Worm (Caenorhabditis elegans): Measurements from ENCODE around the gene mans-3.

The mans-3 gene

ce11 chrX:5140177-5140576, 25.0 kb upstream of the mans-3 start:
- peak; percentile 42 for TF ChIP-seq che-1 (tag; optimal IDR thresholded peaks at IDR 0.05)
- TF ChIP-seq nfya-1 (tag; optimal IDR thresholded peaks at IDR 0.05), result peak; percentile 16
- no peak for TF ChIP-seq odd-2 (tag; optimal IDR thresholded peaks at IDR 0.05)
- peak; percentile 64 for TF ChIP-seq ceh-19 (GFP tag; optimal IDR thresholded peaks at IDR 0.05)
- no peak for TF ChIP-seq tbx-2 (tag; optimal IDR thresholded peaks at IDR 0.05)
- TF ChIP-seq ceh-18 (tag; optimal IDR thresholded peaks at IDR 0.05), result no peak
- TF ChIP-seq pat-9 (tag; optimal IDR thresholded peaks at IDR 0.05), result peak; percentile 43
- TF ChIP-seq ceh-24 (tag; optimal IDR thresholded peaks at IDR 0.05), result no peak
- no peak for TF ChIP-seq sox-2 (GFP tag; IDR thresholded peaks at IDR 0.05)
- no peak for TF ChIP-seq ceh-31 (tag; optimal IDR thresholded peaks at IDR 0.05)
- TF ChIP-seq ceh-48 (tag; optimal IDR thresholded peaks at IDR 0.05), result peak; percentile 48
- peak; percentile 5 for TF ChIP-seq unc-42 (tag; optimal IDR thresholded peaks at IDR 0.05)
- TF ChIP-seq pax-1 (tag; optimal IDR thresholded peaks at IDR 0.05), result no peak
- no peak for TF ChIP-seq elt-4 (tag; optimal IDR thresholded peaks at IDR 0.05)
- peak; percentile 35 for TF ChIP-seq T23F11.4 (GFP tag; optimal IDR thresholded peaks at IDR 0.05)
- TF ChIP-seq pha-2 (tag; optimal IDR thresholded peaks at IDR 0.05), result peak; percentile 71

- TF ChIP-seq rnt-1 (tag; optimal IDR thresholded peaks at IDR 0.05), result no peak
- TF ChIP-seq ceh-9 (tag; optimal IDR thresholded peaks at IDR 0.05), result no peak
- TF ChIP-seq hlh-6 (tag; optimal IDR thresholded peaks at IDR 0.05), result no peak
- no peak for TF ChIP-seq elt-2 (tag; optimal IDR thresholded peaks at IDR 0.05)
- no peak for TF ChIP-seq ztf-16 (tag; optimal IDR thresholded peaks at IDR 0.05)
- no peak for TF ChIP-seq ceh-30 (tag; optimal IDR thresholded peaks at IDR 0.05)
- no peak for TF ChIP-seq ama-1 (optimal IDR thresholded peaks at IDR 0.05)
- TF ChIP-seq dmd-4 (tag; optimal IDR thresholded peaks at IDR 0.05; ENCODE audit: borderline replicate concordance), result no peak
- TF ChIP-seq K02D7.2 (tag; optimal IDR thresholded peaks at IDR 0.05), result no peak
- TF ChIP-seq sox-2 (GFP tag; IDR thresholded peaks at IDR 0.05), result no peak
- no peak for TF ChIP-seq pat-9 (tag; optimal IDR thresholded peaks at IDR 0.05)
These were observed 22.8 kb upstream of the mans-3 start for ce11 chrX:5142403-5142802.

ce11 chrX:5147918-5148317, 17.3 kb upstream of the mans-3 start, which contains the start of gene C31H2.14:
TSS of gene C31H2.14 (plus strand) at chrX:5148218.
- TF ChIP-seq tbx-7 (tag; optimal IDR thresholded peaks at IDR 0.05), result no peak
- TF ChIP-seq mec-3 (tag; optimal IDR thresholded peaks at IDR 0.05; ENCODE audit: borderline replicate concordance), result no peak
- TF ChIP-seq nhr-11 (tag; optimal IDR thresholded peaks at IDR 0.05), result no peak
- no peak for TF ChIP-seq lin-11 (tag; optimal IDR thresholded peaks at IDR 0.05)
- TF ChIP-seq gmeb-2 (tag; optimal IDR thresholded peaks at IDR 0.05), result no peak
- no peak for TF ChIP-seq ceh-6 (GFP tag; optimal IDR thresholded peaks at IDR 0.05)
- no peak for TF ChIP-seq fax-1 (tag; optimal IDR thresholded peaks at IDR 0.05)
- TF ChIP-seq ref-2 (tag; optimal IDR thresholded peaks at IDR 0.05), result no peak
- no peak for TF ChIP-seq madf-2 (tag; optimal IDR thresholded peaks at IDR 0.05)
- TF ChIP-seq nhr-232 (tag; optimal IDR thresholded peaks at IDR 0.05), result no peak

- TF ChIP-seq unc-3 (GFP tag; conservative IDR thresholded peaks at IDR 0.05), result no peak
- TF ChIP-seq unc-3 (tag; optimal IDR thresholded peaks at IDR 0.05), result no peak
- TF ChIP-seq ttx-3 (tag; optimal IDR thresholded peaks at IDR 0.05), result no peak
- no peak for TF ChIP-seq ceh-24 (tag; optimal IDR thresholded peaks at IDR 0.05)
- TF ChIP-seq ztf-16 (tag; optimal IDR thresholded peaks at IDR 0.05), result no peak
- TF ChIP-seq madf-2 (tag; optimal IDR thresholded peaks at IDR 0.05), result no peak
- TF ChIP-seq ceh-2 (tag; optimal IDR thresholded peaks at IDR 0.05), result no peak
- no peak for TF ChIP-seq K02D7.2 (tag; optimal IDR thresholded peaks at IDR 0.05)
- TF ChIP-seq C38D4.7 (GFP tag; optimal IDR thresholded peaks at IDR 0.05), result no peak
- no peak for TF ChIP-seq ceh-22 (tag; optimal IDR thresholded peaks at IDR 0.05)
- no peak for TF ChIP-seq hlh-6 (tag; optimal IDR thresholded peaks at IDR 0.05)
- TF ChIP-seq Y22D7AL.16 (tag; optimal IDR thresholded peaks at IDR 0.05), result no peak
- no peak for TF ChIP-seq nfya-1 (tag; optimal IDR thresholded peaks at IDR 0.05)
- TF ChIP-seq ceh-14 (tag; optimal IDR thresholded peaks at IDR 0.05), result no peak
- no peak for TF ChIP-seq sox-2 (GFP tag; IDR thresholded peaks at IDR 0.05)
- TF ChIP-seq hlh-15 (tag; optimal IDR thresholded peaks at IDR 0.05), result no peak
- no peak for TF ChIP-seq mec-3 (tag; optimal IDR thresholded peaks at IDR 0.05; ENCODE audit: borderline replicate concordance)
- no peak for TF ChIP-seq fkh-6 (tag; optimal IDR thresholded peaks at IDR 0.05)
These were observed 14.8 kb upstream of the mans-3 start, which contains the start of gene dpy-8 for ce11 chrX:5150389-5150788. TSS of gene dpy-8 (minus strand) at chrX:5150476.

Data from whole organism, late embryonic.